Fruit fly (Drosophila melanogaster) S2 (cell line): ENCODE data around the gene CG3436.

Source experiments
- CG8478 ChIP-seq: fragments of >200 bp; optimal IDR thresholded peaks from 2 replicates; lab custom pipeline; 2018
- CTCF ChIP-seq, 2 experiments: fragments of >200 bp; optimal IDR thresholded peaks; 2 replicates each; lab custom pipeline; 2018

dm6 chr2L:175727-176126, 19.9 kb downstream of the CG3436 start:
- TF ChIP-seq CTCF (optimal IDR thresholded peaks at IDR 0.05; lab: Kevin White, UChicago) (no peak), CG8478 (lab: Kevin White, UChicago) (no peak)
